Fruit fly (Drosophila melanogaster) whole organism, pupa: ENCODE data around the gene CG10013.

ENCODE experiments used
- CG10348 ChIP-seq: fragments of 200-800 bp; sonication (Bioruptor generic); IDR thresholded peaks from 2 replicates; pipeline ENCODE4 v1.3.6; 2022; ENCODE audit warnings: missing biosample characterization, missing genetic modification characterization
- CG12605 ChIP-seq: fragments of 200-800 bp; sonication (Bioruptor generic); IDR thresholded peaks from 2 replicates; pipeline ENCODE4 v1.3.6; 2022; ENCODE audit warnings: missing biosample characterization, missing genetic modification characterization
- CG13204 ChIP-seq: fragments of 200-800 bp; sonication (Bioruptor generic); optimal IDR thresholded peaks from 2 replicates; lab custom pipeline; 2018; ENCODE audit warnings: missing biosample characterization, mild to moderate bottlenecking, missing genetic modification characterization, moderate library complexity
- CG14655 ChIP-seq: fragments of 200-800 bp; sonication (Bioruptor generic); optimal IDR thresholded peaks from 3 replicates; lab custom pipeline; 2017; ENCODE audit warnings: mild to moderate bottlenecking, missing biosample characterization, missing genetic modification reagents, missing genetic modification characterization
- CG15710 ChIP-seq: fragments of 200-800 bp; sonication (Bioruptor generic); optimal IDR thresholded peaks from 2 replicates; lab custom pipeline; 2018; ENCODE audit warnings: missing biosample characterization, mild to moderate bottlenecking, missing genetic modification characterization, moderate library complexity
- CG17806 ChIP-seq: fragments of 200-800 bp; sonication (Bioruptor generic); optimal IDR thresholded peaks from 2 replicates; lab custom pipeline; 2018; ENCODE audit warnings: missing biosample characterization, mild to moderate bottlenecking, missing genetic modification characterization, moderate library complexity
- CG32121 ChIP-seq: fragments of 200-800 bp; sonication (Bioruptor generic); IDR thresholded peaks from 2 replicates; pipeline ENCODE4 v1.3.6; 2022; ENCODE audit warnings: missing biosample characterization, missing genetic modification characterization
- CG34367 ChIP-seq: fragments of 200-800 bp; sonication (Bioruptor generic); optimal IDR thresholded peaks from 2 replicates; lab custom pipeline; 2018; ENCODE audit warnings: missing biosample characterization, mild to moderate bottlenecking, missing genetic modification characterization
- CG4496 ChIP-seq: fragments of 200-800 bp; sonication (Bioruptor generic); IDR thresholded peaks from 3 replicates; pipeline ENCODE4 v1.3.6; 2022; ENCODE audit warnings: missing biosample characterization, missing genetic modification characterization
- CG8159 ChIP-seq: fragments of 200-800 bp; sonication (Bioruptor generic); optimal IDR thresholded peaks from 3 replicates; lab custom pipeline; 2018; ENCODE audit warnings: missing biosample characterization, mild to moderate bottlenecking, missing genetic modification characterization, moderate library complexity
- CG8301 ChIP-seq: fragments of 200-800 bp; sonication (Bioruptor generic); optimal IDR thresholded peaks from 2 replicates; lab custom pipeline; 2018; ENCODE audit warnings: missing biosample characterization, mild to moderate bottlenecking, missing genetic modification characterization
- CG9948 ChIP-seq: fragments of 200-800 bp; sonication (Bioruptor generic); optimal IDR thresholded peaks from 2 replicates; lab custom pipeline; 2018; ENCODE audit warnings: missing biosample characterization, mild to moderate bottlenecking, missing genetic modification characterization, moderate library complexity
- D1 ChIP-seq: fragments of 200-800 bp; sonication (Bioruptor generic); optimal IDR thresholded peaks from 2 replicates; lab custom pipeline; 2018; ENCODE audit warnings: missing biosample characterization, mild to moderate bottlenecking, missing genetic modification characterization, moderate library complexity
- EcR ChIP-seq: fragments of 200-800 bp; sonication (Bioruptor generic); optimal IDR thresholded peaks from 3 replicates; lab custom pipeline; 2019; ENCODE audit warnings: missing biosample characterization, missing genetic modification characterization, mild to moderate bottlenecking, moderate library complexity, missing genetic modification reagents
- Ets98B ChIP-seq: fragments of 200-800 bp; sonication (Bioruptor generic); IDR thresholded peaks from 2 replicates; pipeline ENCODE4 v1.3.6; 2022; ENCODE audit warnings: missing biosample characterization, missing genetic modification characterization
- Pif1A ChIP-seq: fragments of 200-800 bp; sonication (Bioruptor generic); optimal IDR thresholded peaks from 3 replicates; lab custom pipeline; 2016; ENCODE audit warnings: missing biosample characterization, missing genetic modification characterization
- Pif1B ChIP-seq: fragments of 200-800 bp; sonication (Bioruptor generic); optimal IDR thresholded peaks from 3 replicates; lab custom pipeline; 2016; ENCODE audit warnings: missing biosample characterization, missing genetic modification characterization
- Snoo ChIP-seq: fragments of 200-800 bp; sonication (Bioruptor generic); optimal IDR thresholded peaks from 3 replicates; lab custom pipeline; 2017; ENCODE audit warnings: missing biosample characterization, mild to moderate bottlenecking, missing genetic modification characterization, inconsistent platforms
- fd96Ca ChIP-seq: fragments of 200-800 bp; sonication (Bioruptor generic); IDR thresholded peaks from 3 replicates; pipeline ENCODE4 v1.3.6; 2022; ENCODE audit warnings: missing biosample characterization, missing genetic modification characterization
- gl ChIP-seq: fragments of 200-800 bp; sonication (Bioruptor generic); optimal IDR thresholded peaks from 2 replicates; lab custom pipeline; 2018; ENCODE audit warnings: missing biosample characterization, mild to moderate bottlenecking, missing genetic modification characterization

The CG10013 gene

dm6 chr3R:12323221-12323620 is at the start of gene CG10013:
Gene CG10013, plus strand, starts transcription at chr3R:12323521.
- TF ChIP-seq D1 (no peak), CG8159 (tag; lab: Kevin White, UChicago) (no peak), Pif1A (GFP tag; lab: Kevin White, UChicago) (no peak), EcR (no peak), gl (tag; lab: Kevin White, UChicago) (no peak), CG17806 (tag; lab: Kevin White, UChicago) (no peak), CG9948 (no peak), CG34367 (tag; lab: Kevin White, UChicago) (no peak)

dm6 chr3R:12279019-12279418 is 44.3 kb upstream of the CG10013 start:
- TF ChIP-seq EcR (peak; percentile 20), Pif1B (GFP tag; lab: Kevin White, UChicago) (no peak), gl (tag; lab: Kevin White, UChicago) (no peak), CG8301 (no peak), Pif1A (GFP tag; lab: Kevin White, UChicago) (no peak), CG10348 (GFP tag; lab: Robert Waterston, UW) (no peak), CG14655 (GFP tag; lab: Kevin White, UChicago) (no peak), Ets98B (no peak), CG32121 (no peak), CG13204 (GFP tag; lab: Kevin White, UChicago) (peak; percentile 3), CG17806 (tag; lab: Kevin White, UChicago) (no peak), CG4496 (no peak)

DNA sequence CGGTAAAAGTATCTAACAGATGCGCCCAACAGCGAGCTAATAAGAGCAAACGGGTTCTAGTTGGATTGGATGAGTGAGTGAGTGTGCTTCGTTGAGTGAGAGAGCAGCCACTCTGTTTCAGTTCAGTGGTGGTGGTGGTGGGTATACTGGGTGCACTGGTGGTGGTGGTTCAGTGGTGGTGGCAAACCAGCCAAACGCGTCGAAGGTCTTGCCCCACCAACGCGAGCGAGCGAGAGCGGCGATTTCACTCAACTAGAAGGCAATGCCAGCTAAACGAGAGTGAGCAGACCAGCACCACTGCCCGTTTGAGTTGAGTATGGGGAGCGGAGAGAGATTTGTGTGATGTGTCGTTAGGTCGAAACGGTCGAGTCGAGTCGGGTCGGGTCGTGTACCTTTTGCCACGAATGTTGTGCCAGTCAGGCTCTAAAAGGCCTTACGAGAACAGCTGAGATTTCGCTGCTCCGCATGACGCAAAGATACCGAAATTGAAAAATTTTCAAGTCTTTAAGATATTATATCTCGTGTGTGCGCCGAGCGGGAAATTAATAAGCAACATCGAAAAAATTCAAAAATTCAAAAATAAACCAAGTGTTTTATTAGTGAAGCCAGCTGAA is 42.5 kb upstream of the CG10013 start:
- TF ChIP-seq CG15710 (tag; lab: Kevin White, UChicago): no peak
- TF ChIP-seq CG32121: peak; percentile 61
- no peak for TF ChIP-seq CG9948
- no peak for TF ChIP-seq Pif1B (GFP tag; lab: Kevin White, UChicago)
- TF ChIP-seq CG17806 (tag; lab: Kevin White, UChicago): no peak
- no peak for TF ChIP-seq CG10348 (GFP tag; lab: Robert Waterston, UW)
- no peak for TF ChIP-seq Pif1A (GFP tag; lab: Kevin White, UChicago)
- TF ChIP-seq CG13204 (GFP tag; lab: Kevin White, UChicago): peak; percentile 42
- no peak for TF ChIP-seq Snoo (tag; lab: Kevin White, UChicago)
- TF ChIP-seq Ets98B: peak; percentile 25; the same call in 1 of the 2 replicates
- TF ChIP-seq CG12605 (GFP tag; lab: Robert Waterston, UW): peak; percentile 47; the same call in 1 of the 2 replicates
- no peak for TF ChIP-seq CG34367 (tag; lab: Kevin White, UChicago)
- TF ChIP-seq EcR: peak; percentile 92
- TF ChIP-seq gl (tag; lab: Kevin White, UChicago): no peak
- no peak for TF ChIP-seq D1
- no peak for TF ChIP-seq CG8159 (tag; lab: Kevin White, UChicago)
- no peak; the same call in 2 of the 3 replicates for TF ChIP-seq fd96Ca
- TF ChIP-seq CG8301: no peak
- TF ChIP-seq CG4496: no peak; the same call in 1 of the 3 replicates
- no peak for TF ChIP-seq CG14655 (GFP tag; lab: Kevin White, UChicago)

- no peak for TF ChIP-seq CG10348 (GFP tag; lab: Robert Waterston, UW)
- TF ChIP-seq EcR: no peak
- no peak for TF ChIP-seq CG8301
- no peak for TF ChIP-seq CG14655 (GFP tag; lab: Kevin White, UChicago)
- no peak for TF ChIP-seq CG15710 (tag; lab: Kevin White, UChicago)
- TF ChIP-seq CG9948: no peak
- no peak for TF ChIP-seq fd96Ca
- TF ChIP-seq Snoo (tag; lab: Kevin White, UChicago): no peak
- no peak for TF ChIP-seq D1
Measured at dm6 chr3R:12285589-12285988, 37.7 kb upstream of the CG10013 start.

dm6 chr3R:12288580-12289299 is 34.6 kb upstream of the CG10013 start:
- TF ChIP-seq CG34367 (tag; lab: Kevin White, UChicago): no peak
- no peak for TF ChIP-seq Pif1A (GFP tag; lab: Kevin White, UChicago)
- peak; percentile 41 for TF ChIP-seq CG9948
- TF ChIP-seq CG8301: peak; percentile 32
- TF ChIP-seq Pif1B (GFP tag; lab: Kevin White, UChicago): no peak
- TF ChIP-seq CG14655 (GFP tag; lab: Kevin White, UChicago): peak; percentile 48
- no peak for TF ChIP-seq gl (tag; lab: Kevin White, UChicago)
- TF ChIP-seq CG4496: 0 out of 3 replicates have a peak, but pooled peaks have one; percentile 46
- TF ChIP-seq CG8159 (tag; lab: Kevin White, UChicago): peak; percentile 54
- TF ChIP-seq CG13204 (GFP tag; lab: Kevin White, UChicago): peak; percentile 57
- TF ChIP-seq fd96Ca: 0 out of 3 replicates have a peak, but pooled peaks have one; percentile 19
- peak; percentile 35 for TF ChIP-seq CG17806 (tag; lab: Kevin White, UChicago)

DNA sequence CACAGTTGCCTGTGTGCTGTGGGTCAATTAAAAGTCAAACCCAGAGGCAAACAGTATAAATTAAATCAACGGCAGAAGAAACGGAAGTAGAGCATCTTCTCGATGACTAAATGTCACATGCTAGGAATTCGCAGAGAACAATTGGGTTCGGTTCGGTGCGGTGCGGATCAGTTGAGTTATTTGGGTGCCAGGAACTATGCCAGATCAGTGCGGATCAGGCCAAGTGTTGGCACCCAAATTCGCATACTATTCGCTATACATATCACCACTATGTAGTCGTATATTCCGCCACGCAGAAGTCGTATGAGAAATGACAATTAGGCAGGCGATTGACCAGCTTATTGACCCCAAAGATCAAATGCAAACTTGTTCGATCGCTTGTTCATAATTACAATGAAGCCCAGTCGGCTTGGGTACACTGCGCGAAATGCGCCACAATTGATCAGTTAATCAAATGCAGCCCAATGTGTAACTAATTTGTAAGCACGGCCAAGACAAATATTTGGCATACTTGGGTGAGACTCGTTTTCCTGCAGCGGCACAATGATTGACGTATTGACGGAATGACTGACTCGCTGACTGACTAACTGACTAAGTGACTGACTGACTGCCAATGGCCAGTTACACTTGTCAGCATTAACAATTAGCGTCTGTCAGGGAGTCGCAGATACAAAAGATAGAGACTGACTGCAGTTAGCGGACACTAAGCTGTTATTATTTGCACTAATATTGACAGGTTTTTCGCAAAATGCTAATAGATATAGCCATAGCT is 32.7 kb upstream of the CG10013 start:
- TF ChIP-seq CG32121 (peak; percentile 54), CG4496 (no peak), Snoo (tag; lab: Kevin White, UChicago) (no peak)
